Worm (Caenorhabditis elegans): ENCODE results near the gene irg-5.

ce11 chrV:13785767-13786166, 47.5 kb upstream of the irg-5 start:
- no peak for TF ChIP-seq zim-3 (tag; optimal IDR thresholded peaks at IDR 0.05)
- TF ChIP-seq attf-3 (GFP tag; conservative IDR thresholded peaks at IDR 0.05): no peak
- no peak for TF ChIP-seq zfh-2 (GFP tag; conservative IDR thresholded peaks at IDR 0.05)
- no peak for TF ChIP-seq ets-4 (GFP tag; optimal IDR thresholded peaks at IDR 0.05)
- TF ChIP-seq unc-62 (GFP tag; optimal IDR thresholded peaks at IDR 0.05): no peak
- no peak for TF ChIP-seq ztf-18 (tag; optimal IDR thresholded peaks at IDR 0.05)
- TF ChIP-seq athp-1 (tag; optimal IDR thresholded peaks at IDR 0.05): no peak
- TF ChIP-seq attf-6 (GFP tag; IDR thresholded peaks at IDR 0.05): no peak
- no peak for TF ChIP-seq dpl-1 (GFP tag; optimal IDR thresholded peaks at IDR 0.05)
- TF ChIP-seq die-1 (tag; optimal IDR thresholded peaks at IDR 0.05): no peak
- no peak for TF ChIP-seq ccch-3 (GFP tag; optimal IDR thresholded peaks at IDR 0.05)
- TF ChIP-seq Y95B8A.8 (GFP tag; IDR thresholded peaks at IDR 0.05): no peak

All from whole organism, young adult.